Fruit fly (Drosophila melanogaster) whole organism, embryonic: ENCODE measurements around the gene Ir87a.
A peak's percentile ranks its signal among the peaks of the same experiment; 100 is the strongest.

Experiments
- Atf6 ChIP-seq: fragments of 200-800 bp; sonication (Bioruptor generic); IDR thresholded peaks from 2 replicates; pipeline ENCODE4 v1.3.6; 2022; ENCODE audit warnings: missing biosample characterization, missing genetic modification characterization
- CG1024 ChIP-seq: fragments of 200-800 bp; sonication (Bioruptor generic); IDR thresholded peaks from 2 replicates; pipeline ENCODE4 v1.3.6; 2022; ENCODE audit warnings: missing biosample characterization, missing genetic modification characterization
- CG10267 ChIP-seq: fragments of 200-800 bp; sonication (Bioruptor generic); optimal IDR thresholded peaks from 2 replicates; lab custom pipeline; 2018; ENCODE audit warnings: missing biosample characterization, mild to moderate bottlenecking, missing genetic modification characterization, moderate library complexity
- CG10366 ChIP-seq: fragments of 200-800 bp; sonication (Bioruptor generic); IDR thresholded peaks from 2 replicates; pipeline ENCODE4 v1.3.6; 2022; ENCODE audit warnings: missing biosample characterization, missing genetic modification characterization
- CG11398 ChIP-seq: fragments of 200-800 bp; sonication (Bioruptor generic); optimal IDR thresholded peaks from 2 replicates; lab custom pipeline; 2016; ENCODE audit warnings: missing biosample characterization, missing genetic modification characterization
- CG11504 ChIP-seq: fragments of 200-800 bp; sonication (Bioruptor generic); optimal IDR thresholded peaks from 3 replicates; lab custom pipeline; 2019; ENCODE audit warnings: missing biosample characterization, mild to moderate bottlenecking, missing genetic modification characterization, moderate library complexity
- CG12219 ChIP-seq: fragments of 200-800 bp; sonication (Bioruptor generic); optimal IDR thresholded peaks from 3 replicates; lab custom pipeline; 2018; ENCODE audit warnings: missing biosample characterization, mild to moderate bottlenecking, missing genetic modification characterization
- CG1233 ChIP-seq: fragments of 200-800 bp; sonication (Bioruptor generic); optimal IDR thresholded peaks from 4 replicates; lab custom pipeline; 2018; ENCODE audit warnings: missing biosample characterization, mild to moderate bottlenecking, missing genetic modification characterization
- CG12769 ChIP-seq: fragments of 200-800 bp; sonication (Bioruptor generic); optimal IDR thresholded peaks from 2 replicates; lab custom pipeline; 2019; ENCODE audit warnings: missing biosample characterization, mild to moderate bottlenecking, missing genetic modification characterization, moderate library complexity
- CG13296 ChIP-seq: fragments of 200-800 bp; sonication (Bioruptor generic); optimal IDR thresholded peaks from 3 replicates; lab custom pipeline; 2018; ENCODE audit warnings: missing biosample characterization, mild to moderate bottlenecking, missing genetic modification characterization
- CG15269 ChIP-seq: fragments of 200-800 bp; sonication (Bioruptor generic); optimal IDR thresholded peaks from 2 replicates; lab custom pipeline; 2018; ENCODE audit warnings: missing biosample characterization, mild to moderate bottlenecking, missing genetic modification characterization, moderate library complexity
- CG15601 ChIP-seq: fragments of 200-800 bp; sonication (Bioruptor generic); optimal IDR thresholded peaks from 3 replicates; lab custom pipeline; 2019; ENCODE audit warnings: missing biosample characterization, mild to moderate bottlenecking, missing genetic modification characterization, moderate library complexity
- CG17186 ChIP-seq: fragments of 200-800 bp; sonication (Bioruptor generic); optimal IDR thresholded peaks from 3 replicates; lab custom pipeline; 2017; ENCODE audit warnings: missing biosample characterization, missing genetic modification reagents, missing genetic modification characterization
- CG17912 ChIP-seq: fragments of 200-800 bp; sonication (Bioruptor generic); optimal IDR thresholded peaks from 2 replicates; lab custom pipeline; 2018; ENCODE audit warnings: missing biosample characterization, mild to moderate bottlenecking, missing genetic modification characterization
- CG33557 ChIP-seq: fragments of 200-800 bp; sonication (Bioruptor generic); optimal IDR thresholded peaks from 2 replicates; lab custom pipeline; 2019; ENCODE audit warnings: missing biosample characterization, mild to moderate bottlenecking, missing genetic modification characterization, moderate library complexity
- Dip2 ChIP-seq: fragments of 200-800 bp; sonication (Bioruptor generic); IDR thresholded peaks from 2 replicates; pipeline ENCODE4 v1.3.6; 2022; ENCODE audit warnings: missing biosample characterization, missing genetic modification characterization
- Dll ChIP-seq: fragments of 200-800 bp; sonication (Bioruptor generic); IDR thresholded peaks from 4 replicates; pipeline ENCODE4 v1.3.6; 2022; ENCODE audit warnings: missing biosample characterization, missing genetic modification characterization; ENCODE audit not compliant: partially characterized antibody
- E2f1 ChIP-seq: fragments of 200-800 bp; sonication (Bioruptor generic); IDR thresholded peaks from 2 replicates; pipeline ENCODE4 v1.3.6; 2022; ENCODE audit warnings: missing biosample characterization, missing genetic modification characterization
- ERR ChIP-seq: fragments of 200-800 bp; sonication (Bioruptor generic); optimal IDR thresholded peaks from 2 replicates; lab custom pipeline; 2016; ENCODE audit warnings: missing biosample characterization, missing genetic modification characterization
- Gsc ChIP-seq: fragments of 200-800 bp; sonication (Bioruptor generic); IDR thresholded peaks from 2 replicates; pipeline ENCODE4 v1.3.6; 2022; ENCODE audit warnings: missing biosample characterization, missing genetic modification characterization
- HLH3B ChIP-seq: fragments of 200-800 bp; sonication (Bioruptor generic); IDR thresholded peaks from 2 replicates; pipeline ENCODE4 v1.3.6; 2022; ENCODE audit warnings: missing biosample characterization, missing genetic modification characterization
- HLH4C ChIP-seq: fragments of 200-800 bp; sonication (Bioruptor generic); IDR thresholded peaks from 3 replicates; pipeline ENCODE4 v1.3.6; 2022; ENCODE audit warnings: missing biosample characterization, missing genetic modification characterization; ENCODE audit not compliant: partially characterized antibody
- HLH54F ChIP-seq: fragments of 200-800 bp; sonication (Bioruptor generic); optimal IDR thresholded peaks from 3 replicates; lab custom pipeline; 2016; ENCODE audit warnings: missing biosample characterization, missing genetic modification characterization
- Max ChIP-seq: fragments of 200-800 bp; sonication (Bioruptor generic); optimal IDR thresholded peaks from 2 replicates; lab custom pipeline; 2016; ENCODE audit warnings: missing biosample characterization, mild to moderate bottlenecking, missing genetic modification characterization
- Med ChIP-seq: fragments of 200-800 bp; sonication (Bioruptor generic); peaks from one replicate; lab custom pipeline; 2016; ENCODE audit warnings: missing biosample characterization, missing genetic modification characterization, mild to moderate bottlenecking, inconsistent platforms, moderate library complexity
- Opbp ChIP-seq: fragments of 200-800 bp; sonication (Bioruptor generic); IDR thresholded peaks from 3 replicates; pipeline ENCODE4 v1.3.6; 2022; ENCODE audit warnings: missing biosample characterization, missing genetic modification characterization; ENCODE audit not compliant: partially characterized antibody
- Optix ChIP-seq: fragments of 200-800 bp; sonication (Bioruptor generic); IDR thresholded peaks from 3 replicates; pipeline ENCODE4 v1.3.6; 2022; ENCODE audit warnings: missing biosample characterization, missing genetic modification characterization
- PHDP ChIP-seq: fragments of 200-800 bp; sonication (Bioruptor generic); optimal IDR thresholded peaks from 3 replicates; lab custom pipeline; 2018; ENCODE audit warnings: missing biosample characterization, mild to moderate bottlenecking, missing genetic modification characterization, moderate library complexity
- Sin3A ChIP-seq: fragments of >200 bp; optimal IDR thresholded peaks from 2 replicates; lab custom pipeline; 2018
- Tbp ChIP-seq: fragments of >200 bp; optimal IDR thresholded peaks from 2 replicates; lab custom pipeline; 2018; ENCODE audit warnings: missing biosample characterization, missing genetic modification characterization
- Trl ChIP-seq, 3 experiments: fragments of >200 bp in 2 of 3; fragments of 200-800 bp in 1 of 3; sonication (Bioruptor generic) in 1 of 3; optimal IDR thresholded peaks; 2 replicates in 1 of 3; 3 replicates in 2 of 3; lab custom pipeline; 2016 to 2017; ENCODE audit warnings: missing biosample characterization in 1 of 3, missing genetic modification characterization in 1 of 3
- YL-1 ChIP-seq: fragments of 200-800 bp; sonication (Bioruptor generic); optimal IDR thresholded peaks from 3 replicates; lab custom pipeline; 2017; ENCODE audit warnings: missing biosample characterization, mild to moderate bottlenecking, missing genetic modification characterization
- az2 ChIP-seq: fragments of 200-800 bp; sonication (Bioruptor generic); optimal IDR thresholded peaks from 3 replicates; lab custom pipeline; 2016; ENCODE audit warnings: missing biosample characterization, missing genetic modification characterization
- bcd ChIP-seq: fragments of 200-800 bp; sonication (Bioruptor generic); optimal IDR thresholded peaks from 2 replicates; lab custom pipeline; 2017; ENCODE audit warnings: missing biosample characterization, mild to moderate bottlenecking, missing genetic modification characterization
- cg ChIP-seq: fragments of 200-800 bp; sonication (Bioruptor generic); optimal IDR thresholded peaks from 3 replicates; lab custom pipeline; 2019; ENCODE audit warnings: missing biosample characterization, mild to moderate bottlenecking, missing genetic modification characterization, moderate library complexity
- chif ChIP-seq, 2 experiments: fragments of 200-800 bp; sonication (Bioruptor generic); optimal IDR thresholded peaks; 3 replicates each; lab custom pipeline; 2016; ENCODE audit warnings: missing biosample characterization in 2 of 2, missing genetic modification characterization in 2 of 2
- danr ChIP-seq: fragments of 200-800 bp; sonication (Bioruptor generic); IDR thresholded peaks from 2 replicates; pipeline ENCODE4 v1.3.6; 2022; ENCODE audit warnings: missing biosample characterization, missing genetic modification characterization
- ewg ChIP-seq: fragments of 200-800 bp; sonication (Bioruptor generic); optimal IDR thresholded peaks from 3 replicates; lab custom pipeline; 2017; ENCODE audit warnings: mild to moderate bottlenecking, missing biosample characterization, missing genetic modification reagents, missing genetic modification characterization
- eyg ChIP-seq: fragments of 200-800 bp; sonication (Bioruptor generic); optimal IDR thresholded peaks from 3 replicates; lab custom pipeline; 2016; ENCODE audit warnings: missing biosample characterization, missing genetic modification characterization
- fd102C ChIP-seq: fragments of 200-800 bp; sonication (Bioruptor generic); optimal IDR thresholded peaks from 2 replicates; lab custom pipeline; 2018; ENCODE audit warnings: missing biosample characterization, mild to moderate bottlenecking, missing genetic modification characterization, moderate library complexity
- hkb ChIP-seq, 2 experiments: fragments of 200-800 bp in 1 of 2; fragments of >200 bp in 1 of 2; sonication (Bioruptor generic) in 1 of 2; IDR thresholded peaks in 1 of 2; optimal IDR thresholded peaks in 1 of 2; 2 replicates each; pipeline versions ENCODE4 v1.3.6 to Lab custom; 2017 to 2022; ENCODE audit warnings: missing biosample characterization in 1 of 2, missing genetic modification characterization in 1 of 2
- pan ChIP-seq, 4 experiments: fragments of >200 bp in 3 of 4; fragments of 200-800 bp in 1 of 4; sonication (Bioruptor generic) in 1 of 4; optimal IDR thresholded peaks in 3 of 4; IDR thresholded peaks in 1 of 4; 2 replicates each; pipeline versions ENCODE4 v1.3.6 to Lab custom; 2017 to 2022; ENCODE audit warnings: missing biosample characterization in 2 of 4, missing genetic modification characterization in 2 of 4, mixed read lengths in 1 of 4
- pho ChIP-seq: fragments of 200-800 bp; sonication (Bioruptor generic); optimal IDR thresholded peaks from 2 replicates; lab custom pipeline; 2016; ENCODE audit warnings: missing biosample characterization, missing genetic modification characterization
- prd ChIP-seq, 3 experiments: fragments of >200 bp in 2 of 3; fragments of 200-800 bp in 1 of 3; sonication (Bioruptor generic) in 1 of 3; optimal IDR thresholded peaks in 2 of 3; IDR thresholded peaks in 1 of 3; 2 replicates in 2 of 3; 3 replicates in 1 of 3; pipeline versions ENCODE4 v1.3.6 to Lab custom; 2017 to 2022; ENCODE audit warnings: missing biosample characterization in 1 of 3, missing genetic modification characterization in 1 of 3
- stwl ChIP-seq: fragments of 200-800 bp; sonication (Bioruptor generic); optimal IDR thresholded peaks from 3 replicates; lab custom pipeline; 2018; ENCODE audit warnings: missing biosample characterization, mild to moderate bottlenecking, missing genetic modification characterization, moderate library complexity
- tap ChIP-seq: fragments of 200-800 bp; optimal IDR thresholded peaks from 3 replicates; lab custom pipeline; 2019; ENCODE audit warnings: missing biosample characterization, mild to moderate bottlenecking, missing genetic modification characterization, moderate library complexity
- unc-4 ChIP-seq: fragments of 200-800 bp; sonication (Bioruptor generic); IDR thresholded peaks from 2 replicates; pipeline ENCODE4 v1.3.6; 2022; ENCODE audit warnings: missing biosample characterization, missing genetic modification characterization; ENCODE audit not compliant: partially characterized antibody
- wor ChIP-seq: fragments of 200-800 bp; sonication (Bioruptor generic); IDR thresholded peaks from 2 replicates; pipeline ENCODE4 v1.3.6; 2022; ENCODE audit warnings: missing biosample characterization, missing genetic modification characterization
- zen ChIP-seq: fragments of 200-800 bp; sonication (Bioruptor generic); optimal IDR thresholded peaks from 3 replicates; lab custom pipeline; 2018; ENCODE audit warnings: missing biosample characterization, mild to moderate bottlenecking, missing genetic modification characterization, moderate library complexity

Ir87a gene

dm6 chr3R:13450338-13450737, 30.3 kb downstream of the Ir87a start, which contains the start of gene side-IV (continued):
- TF ChIP-seq HLH4C (GFP tag; lab: Robert Waterston, UW) (peak; percentile 43; the same call in 1 of the 3 replicates), Dll (GFP tag; lab: Robert Waterston, UW) (0 out of 4 replicates have a peak, but pooled peaks have one; percentile 25), E2f1 (GFP tag; lab: Robert Waterston, UW) (peak; percentile 26; the same call in 1 of the 2 replicates), CG1233 (GFP tag; lab: Kevin White, UChicago) (no peak), chif (GFP tag; optimal IDR thresholded peaks at IDR 0.05; lab: Kevin White, UChicago) (no peak), CG1024 (no peak), Optix (GFP tag; lab: Robert Waterston, UW) (no peak), PHDP (tag; lab: Kevin White, UChicago) (no peak), Opbp (peak; percentile 41; the same call in 2 of the 3 replicates), danr (GFP tag; lab: Robert Waterston, UW) (no peak), Dip2 (GFP tag; lab: Robert Waterston, UW) (no peak), CG11398 (GFP tag; lab: Kevin White, UChicago) (no peak), CG12219 (no peak), YL-1 (GFP tag; lab: Kevin White, UChicago) (no peak), hkb (optimal IDR thresholded peaks at IDR 0.05; lab: Kevin White, UChicago) (no peak), hkb (GFP tag; IDR thresholded peaks at IDR 0.05; lab: Robert Waterston, UW) (no peak), CG17912 (GFP tag; lab: Kevin White, UChicago) (no peak), CG15601 (tag; lab: Kevin White, UChicago) (no peak), tap (no peak), CG10267 (tag; lab: Kevin White, UChicago) (no peak), Gsc (no peak), pho (GFP tag; lab: Kevin White, UChicago) (no peak), CG15269 (tag; lab: Kevin White, UChicago) (no peak), HLH3B (no peak), HLH54F (GFP tag; lab: Kevin White, UChicago) (no peak), Sin3A (lab: Kevin White, UChicago) (no peak), az2 (no peak), CG17186 (no peak), Trl (optimal IDR thresholded peaks at IDR 0.05; lab: Kevin White, UChicago) (peak; percentile 49 to 50), Trl (GFP tag; optimal IDR thresholded peaks at IDR 0.05; lab: Kevin White, UChicago) (no peak), ewg (no peak), prd (optimal IDR thresholded peaks at IDR 0.05; lab: Kevin White, UChicago) (no peak), prd (GFP tag; IDR thresholded peaks at IDR 0.05; lab: Robert Waterston, UW) (no peak), eyg (GFP tag; lab: Kevin White, UChicago) (no peak), CG10366 (GFP tag; lab: Robert Waterston, UW) (no peak), CG12769 (tag; lab: Kevin White, UChicago) (no peak), unc-4 (no peak), Max (GFP tag; lab: Kevin White, UChicago) (no peak), Med (GFP tag; lab: Kevin White, UChicago) (peak; percentile 88), stwl (tag; lab: Kevin White, UChicago) (peak; percentile 21), cg (GFP tag; lab: Kevin White, UChicago) (peak; percentile 80), zen (tag; lab: Kevin White, UChicago) (no peak), CG13296 (GFP tag; lab: Kevin White, UChicago) (no peak), fd102C (GFP tag; lab: Kevin White, UChicago) (no peak), bcd (GFP tag; lab: Kevin White, UChicago) (no peak), wor (no peak), Atf6 (no peak), CG11504 (tag; lab: Kevin White, UChicago) (peak; percentile 14), pan (optimal IDR thresholded peaks at IDR 0.05; lab: Kevin White, UChicago) (no peak), pan (GFP tag; optimal IDR thresholded peaks at IDR 0.05 in 1 of 2, IDR thresholded peaks at IDR 0.05 in 1 of 2) (peak in 1 of 2 experiments; percentile 26), Tbp (GFP tag; lab: Kevin White, UChicago) (no peak), CG33557 (GFP tag; lab: Kevin White, UChicago) (no peak), ERR (GFP tag; lab: Kevin White, UChicago) (no peak)
